Fruit fly (Drosophila melanogaster) whole organism, prepupa: ENCODE measurements around the gene Tbca.

ENCODE experiments used
- CG11294 ChIP-seq: fragments of 200-800 bp; sonication (Bioruptor generic); IDR thresholded peaks from 2 replicates; pipeline ENCODE4 v1.3.6; 2022; ENCODE audit warnings: missing biosample characterization, missing genetic modification characterization
- CG11902 ChIP-seq: fragments of 200-800 bp; sonication (Bioruptor generic); optimal IDR thresholded peaks from 3 replicates; lab custom pipeline; 2016; ENCODE audit warnings: missing biosample characterization, missing genetic modification characterization
- CG15336 ChIP-seq: fragments of 200-800 bp; sonication (Bioruptor generic); IDR thresholded peaks from 2 replicates; pipeline ENCODE4 v1.3.6; 2022; ENCODE audit warnings: missing biosample characterization, missing genetic modification characterization
- CG16779 ChIP-seq: fragments of 200-800 bp; sonication (Bioruptor generic); optimal IDR thresholded peaks from 3 replicates; lab custom pipeline; 2017; ENCODE audit warnings: missing biosample characterization, mild to moderate bottlenecking, missing genetic modification characterization
- CG3032 ChIP-seq: fragments of 200-800 bp; optimal IDR thresholded peaks from 2 replicates; lab custom pipeline; 2019; ENCODE audit warnings: missing biosample characterization, mild to moderate bottlenecking, missing genetic modification characterization, moderate library complexity
- CG32006 ChIP-seq: fragments of 200-800 bp; sonication (Bioruptor generic); optimal IDR thresholded peaks from 3 replicates; lab custom pipeline; 2017; ENCODE audit warnings: missing biosample characterization, mild to moderate bottlenecking, missing genetic modification characterization
- CG6276 ChIP-seq: fragments of 200-800 bp; sonication (Bioruptor generic); optimal IDR thresholded peaks from 2 replicates; lab custom pipeline; 2017; ENCODE audit warnings: missing biosample characterization, mild to moderate bottlenecking, missing genetic modification characterization
- CG6792 ChIP-seq: fragments of 200-800 bp; sonication (Bioruptor generic); optimal IDR thresholded peaks from 3 replicates; lab custom pipeline; 2016; ENCODE audit warnings: missing biosample characterization, missing genetic modification characterization
- CG6808 ChIP-seq: fragments of 200-800 bp; sonication (Bioruptor generic); optimal IDR thresholded peaks from 3 replicates; lab custom pipeline; 2017; ENCODE audit warnings: missing biosample characterization, missing genetic modification characterization, mild to moderate bottlenecking, moderate library complexity, missing genetic modification reagents
- CG6854 ChIP-seq: fragments of 200-800 bp; sonication (Bioruptor generic); optimal IDR thresholded peaks from 2 replicates; lab custom pipeline; 2017; ENCODE audit warnings: missing biosample characterization, mild to moderate bottlenecking, missing genetic modification characterization
- CG9139 ChIP-seq: fragments of 200-800 bp; sonication (Bioruptor generic); optimal IDR thresholded peaks from 3 replicates; lab custom pipeline; 2017; ENCODE audit warnings: missing biosample characterization, mild to moderate bottlenecking, missing genetic modification characterization
- Eip93F ChIP-seq: fragments of 200-800 bp; sonication (Bioruptor generic); optimal IDR thresholded peaks from 2 replicates; lab custom pipeline; 2016; ENCODE audit warnings: missing biosample characterization, mild to moderate bottlenecking, missing genetic modification characterization
- Ets21C ChIP-seq: fragments of 200-800 bp; sonication (Bioruptor generic); optimal IDR thresholded peaks from 3 replicates; lab custom pipeline; 2016; ENCODE audit warnings: missing biosample characterization, missing genetic modification characterization
- Ets96B ChIP-seq: fragments of 200-800 bp; optimal IDR thresholded peaks from 2 replicates; lab custom pipeline; 2019; ENCODE audit warnings: missing biosample characterization, mild to moderate bottlenecking, missing genetic modification characterization, moderate library complexity
- Hr38 ChIP-seq: sonication (Bioruptor generic); optimal IDR thresholded peaks from 2 replicates; lab custom pipeline; 2016; ENCODE audit warnings: missing biosample characterization, missing genetic modification characterization
- Hr39 ChIP-seq: fragments of 200-800 bp; sonication (Bioruptor generic); optimal IDR thresholded peaks from 2 replicates; lab custom pipeline; 2016; ENCODE audit warnings: missing biosample characterization, missing genetic modification characterization
- Lpt ChIP-seq: fragments of 200-800 bp; sonication (Bioruptor generic); optimal IDR thresholded peaks from 3 replicates; lab custom pipeline; 2016; ENCODE audit warnings: missing biosample characterization, missing genetic modification characterization
- OdsH ChIP-seq: fragments of 200-800 bp; sonication (Bioruptor generic); optimal IDR thresholded peaks from 3 replicates; lab custom pipeline; 2016; ENCODE audit warnings: missing biosample characterization, missing genetic modification characterization
- Sox102F ChIP-seq: fragments of 200-800 bp; sonication (Bioruptor generic); optimal IDR thresholded peaks from 2 replicates; lab custom pipeline; 2016; ENCODE audit warnings: missing biosample characterization, mild to moderate bottlenecking, missing genetic modification characterization
- Sox15 ChIP-seq: fragments of 200-800 bp; sonication (Bioruptor generic); optimal IDR thresholded peaks from 3 replicates; lab custom pipeline; 2016; ENCODE audit warnings: missing biosample characterization, missing genetic modification characterization
- achi ChIP-seq: fragments of 200-800 bp; sonication (Bioruptor generic); optimal IDR thresholded peaks from 3 replicates; lab custom pipeline; 2016; ENCODE audit warnings: missing biosample characterization, missing genetic modification characterization
- lz ChIP-seq: fragments of 200-800 bp; sonication (Bioruptor generic); optimal IDR thresholded peaks from 3 replicates; lab custom pipeline; 2016; ENCODE audit warnings: missing biosample characterization, missing genetic modification characterization
- salr ChIP-seq, 2 experiments: fragments of 200-800 bp; sonication (Bioruptor generic); optimal IDR thresholded peaks; 3 replicates each; lab custom pipeline; 2016 to 2018; ENCODE audit warnings: missing biosample characterization in 2 of 2, missing genetic modification characterization in 2 of 2, mild to moderate bottlenecking in 1 of 2
- spab ChIP-seq: fragments of 200-800 bp; sonication (Bioruptor generic); optimal IDR thresholded peaks from 2 replicates; lab custom pipeline; 2017; ENCODE audit warnings: missing biosample characterization, mild to moderate bottlenecking, missing genetic modification characterization, missing genetic modification reagents
- ss ChIP-seq, 2 experiments: fragments of 200-800 bp; sonication (Bioruptor generic); optimal IDR thresholded peaks; 2 replicates in 1 of 2; 3 replicates in 1 of 2; lab custom pipeline; 2017 to 2018; ENCODE audit warnings: mild to moderate bottlenecking in 2 of 2, missing biosample characterization in 2 of 2, missing genetic modification characterization in 2 of 2, moderate library complexity in 1 of 2
- svp ChIP-seq: fragments of 200-800 bp; sonication (Bioruptor generic); peaks from one replicate; lab custom pipeline; 2016; ENCODE audit warnings: missing biosample characterization, missing genetic modification characterization
- vri ChIP-seq: fragments of 200-800 bp; sonication (Bioruptor generic); optimal IDR thresholded peaks from 3 replicates; lab custom pipeline; 2016; ENCODE audit warnings: missing biosample characterization, mild to moderate bottlenecking, missing genetic modification characterization

The Tbca gene

dm6 chr3R:31776583-31777362, 33.5 kb downstream of the Tbca start, which contains the start of the genes CG2126 and faf (continued):
- TF ChIP-seq ss (GFP tag; optimal IDR thresholded peaks at IDR 0.05; lab: Kevin White, UChicago) (no peak), CG16779 (tag; lab: Kevin White, UChicago) (no peak), CG11294 (peak; percentile 34; the same call in 1 of the 2 replicates), spab (GFP tag; lab: Kevin White, UChicago) (no peak), achi (GFP tag; lab: Kevin White, UChicago) (no peak), Sox102F (no peak), CG6276 (GFP tag; lab: Kevin White, UChicago) (no peak), OdsH (GFP tag; lab: Kevin White, UChicago) (no peak), CG9139 (GFP tag; lab: Kevin White, UChicago) (no peak), svp (GFP tag; lab: Kevin White, UChicago) (no peak), lz (peak; percentile 60), Lpt (GFP tag; lab: Kevin White, UChicago) (peak; percentile 42), CG15336 (GFP tag; lab: Robert Waterston, UW) (peak; percentile 58), CG32006 (GFP tag; lab: Kevin White, UChicago) (no peak), Hr39 (GFP tag; lab: Kevin White, UChicago) (no peak), Sox15 (GFP tag; lab: Kevin White, UChicago) (peak; percentile 55), CG6808 (GFP tag; lab: Kevin White, UChicago) (no peak), CG11902 (GFP tag; lab: Kevin White, UChicago) (no peak), salr (GFP tag; optimal IDR thresholded peaks at IDR 0.05; lab: Kevin White, UChicago) (no peak), CG3032 (tag; lab: Kevin White, UChicago) (peak; percentile 72), Hr38 (GFP tag; lab: Kevin White, UChicago) (no peak), Ets96B (tag; lab: Kevin White, UChicago) (peak; percentile 66), CG6792 (peak; percentile 53), Ets21C (GFP tag; lab: Kevin White, UChicago) (no peak), vri (peak; percentile 5)

dm6 chr3R:31777482-31778165, 34.3 kb downstream of the Tbca start:
- peak; percentile 40 for TF ChIP-seq CG6854
- peak; percentile 99 for TF ChIP-seq vri
- TF ChIP-seq CG32006 (GFP tag; lab: Kevin White, UChicago), result no peak
- peak; percentile 8 for TF ChIP-seq Eip93F (GFP tag; lab: Kevin White, UChicago)
